Worm (Caenorhabditis elegans) whole organism, midembryonic: ENCODE measurements around the gene pix-1.

ENCODE experiments used
- T22C8.4 ChIP-seq: fragments of 200-800 bp; sonication (Bioruptor generic); IDR thresholded peaks from 2 replicates; pipeline ENCODE4 v1.3.6; 2022; ENCODE audit warnings: missing genetic modification characterization, missing compliant biosample characterization
- cog-1 ChIP-seq: sonication (generic microtip); optimal IDR thresholded peaks from 2 replicates; lab custom pipeline; 2016; ENCODE audit warnings: missing genetic modification characterization, missing compliant biosample characterization
- flt-1 ChIP-seq: fragments of 200-800 bp; sonication (Bioruptor generic); IDR thresholded peaks from 2 replicates; pipeline ENCODE4 v1.3.6; 2022; ENCODE audit warnings: missing genetic modification characterization, missing compliant biosample characterization
- klf-2 ChIP-seq: fragments of 200-800 bp; sonication (Bioruptor generic); conservative IDR thresholded peaks from 2 replicates; pipeline ENCODE4 v1.3.6; 2022; ENCODE audit warnings: missing genetic modification reagents, missing genetic modification characterization, missing compliant biosample characterization
- med-1 ChIP-seq: sonication (generic microtip); optimal IDR thresholded peaks from 2 replicates; lab custom pipeline; 2017; ENCODE audit warnings: missing genetic modification characterization, mild to moderate bottlenecking, missing compliant biosample characterization, antibody characterized with exemption, missing genetic modification reagents; ENCODE audit not compliant: insufficient read depth
- ref-1 ChIP-seq: fragments of 200-800 bp; sonication (Bioruptor generic); conservative IDR thresholded peaks from 2 replicates; pipeline ENCODE4 v1.3.6; 2022; ENCODE audit warnings: missing genetic modification reagents, missing genetic modification characterization, missing compliant biosample characterization
- tab-1 ChIP-seq: fragments of 200-800 bp; sonication (Bioruptor generic); IDR thresholded peaks from 2 replicates; pipeline ENCODE4 v1.3.6; 2022; ENCODE audit warnings: missing genetic modification characterization, missing compliant biosample characterization
- ztf-23 ChIP-seq: fragments of 200-800 bp; sonication (Bioruptor generic); IDR thresholded peaks from 2 replicates; pipeline ENCODE4 v1.3.6; 2022; ENCODE audit warnings: missing genetic modification reagents, missing genetic modification characterization, missing compliant biosample characterization
- ztf-29 ChIP-seq: fragments of 200-800 bp; sonication (Bioruptor generic); IDR thresholded peaks from 2 replicates; pipeline ENCODE4 v1.3.6; 2022; ENCODE audit warnings: missing genetic modification reagents, missing genetic modification characterization, missing compliant biosample characterization

pix-1 gene

DNA sequence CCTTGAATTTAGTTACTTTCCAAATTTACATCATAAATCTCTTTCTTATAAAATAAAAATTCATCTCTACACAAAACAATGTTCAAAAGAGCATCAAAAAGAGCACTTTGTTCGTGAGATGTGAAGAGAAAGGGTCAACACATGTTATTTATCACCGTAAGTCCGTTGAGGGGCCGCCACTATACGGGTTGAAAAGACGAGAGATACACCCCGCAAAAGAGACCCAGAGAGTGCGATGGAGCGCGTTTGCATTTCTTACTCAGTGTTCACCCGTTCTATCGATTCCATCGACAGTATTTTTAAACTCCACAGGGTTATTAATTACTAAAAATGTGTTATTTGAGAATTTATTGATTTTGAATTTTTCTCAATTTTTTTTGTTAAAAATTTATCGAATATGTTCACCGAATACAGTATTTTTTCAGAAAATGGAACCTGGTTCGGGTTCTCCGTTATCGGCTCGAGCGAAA, at the start of gene pix-1:
Gene pix-1, plus strand, starts transcription at position 420 of the 470 bp plus-strand sequence.
- TF ChIP-seq ref-1 (no peak), flt-1 (GFP tag; lab: Robert Waterston, UW) (no peak), tab-1 (no peak), ztf-29 (GFP tag; lab: Robert Waterston, UW) (no peak), T22C8.4 (no peak), ztf-23 (GFP tag; lab: Robert Waterston, UW) (no peak), cog-1 (tag; lab: Kevin White, UChicago) (no peak), klf-2 (GFP tag; lab: Robert Waterston, UW) (no peak), med-1 (GFP tag; lab: Kevin White, UChicago) (no peak)

DNA sequence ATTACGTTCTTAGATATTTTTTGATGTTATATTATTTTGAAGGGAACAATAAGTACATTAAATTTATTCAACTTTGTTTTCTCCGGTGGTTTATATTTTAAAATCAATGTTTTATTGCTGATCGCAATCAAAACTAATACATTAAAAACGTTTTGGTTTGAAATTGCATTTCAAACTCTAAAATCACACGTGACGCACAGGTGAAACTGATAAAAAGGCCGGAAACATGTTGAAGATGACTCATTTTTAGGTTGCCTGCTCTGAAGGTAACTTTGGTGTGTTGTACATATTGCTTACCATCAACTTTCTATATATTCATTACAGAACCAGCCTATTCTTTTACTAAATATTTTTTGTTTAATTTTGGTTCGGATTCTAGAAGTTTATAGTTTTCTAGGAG, 41.4 kb upstream of the pix-1 start:
- TF ChIP-seq cog-1 (tag; lab: Kevin White, UChicago), result no peak
- no peak for TF ChIP-seq T22C8.4
- no peak for TF ChIP-seq klf-2 (GFP tag; lab: Robert Waterston, UW)
- no peak for TF ChIP-seq tab-1
- no peak for TF ChIP-seq flt-1 (GFP tag; lab: Robert Waterston, UW)
- TF ChIP-seq ztf-29 (GFP tag; lab: Robert Waterston, UW), result no peak
- no peak for TF ChIP-seq med-1 (GFP tag; lab: Kevin White, UChicago)
- TF ChIP-seq ref-1, result no peak
- no peak for TF ChIP-seq ztf-23 (GFP tag; lab: Robert Waterston, UW)

DNA sequence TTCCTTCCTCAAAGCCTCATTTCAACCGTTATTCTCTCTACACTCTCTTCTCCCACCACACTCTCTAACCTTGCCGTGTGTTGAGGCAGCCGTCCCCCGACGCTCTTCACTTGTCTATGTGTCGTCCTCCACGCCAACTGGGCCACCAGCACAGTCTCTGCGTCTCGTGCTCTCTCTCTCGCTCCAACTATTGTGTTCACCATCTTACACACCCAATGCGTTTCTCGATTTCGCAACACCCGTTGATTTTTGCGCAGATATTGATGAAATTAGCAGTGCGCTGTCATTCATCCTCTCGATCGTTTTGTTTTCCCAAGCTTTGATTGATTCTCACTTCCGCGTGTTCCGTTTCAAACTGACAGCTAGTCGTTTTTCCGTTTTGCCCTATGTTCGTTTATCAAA, 40.0 kb upstream of the pix-1 start:
- no peak for TF ChIP-seq ref-1
- peak; percentile 75 for TF ChIP-seq cog-1 (tag; lab: Kevin White, UChicago)

DNA sequence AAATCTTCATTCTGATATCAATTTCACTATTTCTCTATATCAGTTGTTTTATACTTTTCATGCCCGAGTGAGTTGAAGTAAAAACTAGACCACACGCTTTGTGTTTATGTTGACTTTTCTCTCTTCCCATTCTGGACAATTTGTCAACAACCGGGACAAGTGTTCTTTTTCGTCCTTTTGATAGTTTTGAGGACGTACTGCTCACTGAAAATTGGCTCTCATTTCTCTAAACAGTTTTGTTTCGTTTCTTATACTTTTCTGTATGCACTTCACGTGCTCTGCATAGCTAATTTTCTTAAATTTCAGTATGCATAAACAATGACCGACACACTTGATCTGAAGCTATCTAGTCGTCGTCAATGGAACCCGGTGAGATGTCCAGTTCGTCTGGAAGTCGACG, 39.4 kb upstream of the pix-1 start, which contains the start of gene adm-2:
Gene adm-2, plus strand, starts transcription at position 301 of the 400 bp plus-strand sequence.
- no peak for TF ChIP-seq cog-1 (tag; lab: Kevin White, UChicago)
- no peak for TF ChIP-seq ztf-23 (GFP tag; lab: Robert Waterston, UW)
- TF ChIP-seq ref-1, result no peak
- no peak for TF ChIP-seq T22C8.4
- TF ChIP-seq flt-1 (GFP tag; lab: Robert Waterston, UW), result no peak
- TF ChIP-seq ztf-29 (GFP tag; lab: Robert Waterston, UW), result no peak
- no peak for TF ChIP-seq med-1 (GFP tag; lab: Kevin White, UChicago)
- no peak for TF ChIP-seq tab-1
- no peak for TF ChIP-seq klf-2 (GFP tag; lab: Robert Waterston, UW)

DNA sequence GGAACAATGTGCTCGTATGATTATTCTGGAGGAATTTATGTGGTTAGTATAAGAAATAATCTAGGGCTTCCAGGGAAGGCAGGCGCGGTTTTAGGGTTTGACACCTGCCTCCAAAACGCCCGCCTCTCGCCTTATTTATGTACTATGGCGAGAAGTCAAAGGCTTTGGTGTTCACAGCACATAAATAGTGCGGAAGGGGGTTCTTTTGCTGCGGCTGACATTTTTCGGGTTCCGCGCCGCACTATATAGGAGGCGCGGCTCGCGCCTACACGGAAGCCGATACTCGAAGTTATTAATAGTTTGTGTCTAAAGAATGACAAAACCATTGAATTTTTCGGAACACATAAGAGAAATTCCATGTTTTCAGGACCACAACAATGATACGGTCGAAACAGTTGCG, 36.8 kb upstream of the pix-1 start:
- TF ChIP-seq med-1 (GFP tag; lab: Kevin White, UChicago) (no peak), ztf-23 (GFP tag; lab: Robert Waterston, UW) (no peak), ztf-29 (GFP tag; lab: Robert Waterston, UW) (no peak), klf-2 (GFP tag; lab: Robert Waterston, UW) (no peak), tab-1 (no peak), cog-1 (tag; lab: Kevin White, UChicago) (no peak), ref-1 (no peak), T22C8.4 (no peak), flt-1 (GFP tag; lab: Robert Waterston, UW) (no peak)

DNA sequence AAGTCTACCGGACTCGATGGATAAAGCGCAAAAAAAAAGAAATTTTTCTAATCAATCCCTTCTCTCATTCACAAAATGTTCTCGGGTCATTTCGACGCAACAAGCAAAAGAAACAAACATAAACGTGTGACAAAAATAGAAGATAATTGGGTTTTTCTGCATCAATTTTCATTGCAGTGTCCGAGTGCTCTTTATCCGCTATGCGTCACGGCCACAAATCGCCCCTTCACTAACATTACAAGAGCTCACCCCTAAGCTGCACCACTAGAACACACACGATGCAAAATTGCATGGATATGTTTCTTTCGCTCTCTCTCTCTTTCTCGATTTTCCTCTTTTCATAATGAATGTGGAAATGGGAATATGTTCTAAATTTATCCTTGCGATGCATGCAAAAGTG, 30.9 kb upstream of the pix-1 start:
- TF ChIP-seq ref-1 (no peak), ztf-29 (GFP tag; lab: Robert Waterston, UW) (no peak), flt-1 (GFP tag; lab: Robert Waterston, UW) (no peak), klf-2 (GFP tag; lab: Robert Waterston, UW) (no peak), tab-1 (no peak), T22C8.4 (no peak), ztf-23 (GFP tag; lab: Robert Waterston, UW) (no peak), med-1 (GFP tag; lab: Kevin White, UChicago) (no peak)

DNA sequence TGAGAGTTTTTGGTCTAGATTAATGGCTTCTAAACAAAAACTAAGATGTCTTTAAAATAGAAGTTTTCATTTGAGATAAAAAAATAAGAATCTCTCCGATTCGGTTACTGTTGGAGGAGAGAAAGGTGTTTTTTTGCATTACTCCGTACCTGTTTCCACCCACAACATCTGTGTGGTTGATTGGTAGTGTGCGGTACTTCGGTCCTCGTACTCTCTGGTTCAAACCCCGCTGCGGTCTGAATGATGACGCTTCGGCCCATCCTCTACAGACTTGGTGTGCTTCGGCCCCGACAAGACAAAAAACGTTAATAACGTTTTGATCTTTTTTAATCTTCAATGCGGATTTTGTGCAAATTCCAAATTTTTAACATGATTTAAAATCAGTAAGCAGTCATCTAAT, 29.6 kb upstream of the pix-1 start:
- TF ChIP-seq flt-1 (GFP tag; lab: Robert Waterston, UW), result 0 out of 2 replicates have a peak, but pooled peaks have one; percentile 44
- TF ChIP-seq med-1 (GFP tag; lab: Kevin White, UChicago), result no peak

DNA sequence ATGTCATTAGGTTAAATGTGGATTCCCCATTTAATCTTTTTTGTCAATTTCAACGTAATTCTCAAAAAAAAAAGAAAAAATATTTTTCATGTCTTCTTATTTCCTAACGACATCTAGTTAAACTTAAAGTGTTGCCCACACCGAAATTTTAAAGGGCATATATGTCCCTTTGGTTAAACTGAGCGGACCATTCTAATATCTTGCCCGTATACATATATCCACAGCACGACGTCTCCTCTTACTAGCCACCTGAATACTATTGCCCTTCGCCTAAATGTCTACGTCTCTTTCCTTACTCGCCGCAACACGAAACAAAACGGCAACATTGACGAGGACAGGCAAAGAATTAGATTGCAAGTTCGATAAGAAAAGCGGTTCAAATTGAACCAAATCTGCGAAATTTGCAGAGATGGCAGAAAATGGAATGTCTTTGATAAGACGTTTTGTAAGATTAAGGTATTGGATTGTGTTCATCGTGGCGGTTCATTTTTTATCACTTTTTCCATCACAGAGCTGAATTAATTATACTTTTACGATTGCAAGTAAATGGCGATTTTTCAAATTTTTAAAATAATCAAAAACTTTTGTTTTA, 26.4 kb upstream of the pix-1 start:
- TF ChIP-seq ztf-29 (GFP tag; lab: Robert Waterston, UW) (peak; percentile 56; the same call in 1 of the 2 replicates), ztf-23 (GFP tag; lab: Robert Waterston, UW) (peak; percentile 84), ref-1 (no peak), med-1 (GFP tag; lab: Kevin White, UChicago) (peak; percentile 51), tab-1 (peak; percentile 64; the same call in 1 of the 2 replicates), T22C8.4 (peak; percentile 55; the same call in 1 of the 2 replicates), cog-1 (tag; lab: Kevin White, UChicago) (peak; percentile 98), flt-1 (GFP tag; lab: Robert Waterston, UW) (peak; percentile 88), klf-2 (GFP tag; lab: Robert Waterston, UW) (peak; percentile 69)

DNA sequence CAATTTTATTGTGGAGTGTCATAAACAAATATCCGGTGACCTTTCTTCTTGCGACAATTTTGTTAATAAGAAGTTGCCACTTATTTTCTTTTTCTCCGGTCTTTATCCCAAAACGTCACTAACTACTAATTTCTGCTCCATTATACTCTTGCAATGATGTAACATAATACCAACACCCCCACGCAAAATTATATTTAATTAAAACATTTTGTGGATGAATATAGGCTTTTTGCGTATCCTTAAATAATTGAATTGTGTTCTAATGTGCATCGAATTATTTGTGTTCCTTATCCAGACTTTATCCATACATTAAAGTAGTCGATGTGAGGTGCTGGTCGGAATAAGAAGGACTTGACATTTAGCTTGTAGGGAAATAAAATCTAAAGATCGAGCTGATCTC, 24.2 kb upstream of the pix-1 start:
- TF ChIP-seq tab-1 (no peak), cog-1 (tag; lab: Kevin White, UChicago) (no peak), med-1 (GFP tag; lab: Kevin White, UChicago) (no peak), ztf-23 (GFP tag; lab: Robert Waterston, UW) (no peak), T22C8.4 (no peak), klf-2 (GFP tag; lab: Robert Waterston, UW) (no peak)

DNA sequence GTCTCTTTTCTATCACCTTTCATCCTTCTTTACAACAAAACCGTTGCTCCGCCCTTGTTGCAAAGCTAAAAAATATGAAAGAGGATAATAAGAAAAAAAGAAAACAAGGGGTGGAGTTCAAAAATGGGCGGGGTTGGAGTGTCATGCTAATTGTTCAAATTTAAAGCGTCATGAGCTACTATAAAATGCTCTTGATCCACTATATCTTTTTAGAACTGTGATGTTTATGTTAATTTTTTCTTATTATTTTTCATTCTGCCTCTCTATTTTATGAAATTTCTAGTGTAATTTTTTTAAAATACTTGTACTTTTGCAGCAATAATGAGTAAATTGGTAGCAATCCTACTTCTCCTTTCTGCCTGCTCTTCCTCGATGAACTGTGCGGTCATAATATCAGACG, 20.5 kb upstream of the pix-1 start, which contains the start of gene K02D3.1:
Gene K02D3.1, plus strand, starts transcription at position 301 of the 400 bp plus-strand sequence.
- TF ChIP-seq cog-1 (tag; lab: Kevin White, UChicago) (no peak), ztf-23 (GFP tag; lab: Robert Waterston, UW) (no peak), ztf-29 (GFP tag; lab: Robert Waterston, UW) (no peak), klf-2 (GFP tag; lab: Robert Waterston, UW) (no peak), med-1 (GFP tag; lab: Kevin White, UChicago) (no peak), ref-1 (no peak), flt-1 (GFP tag; lab: Robert Waterston, UW) (no peak), tab-1 (no peak), T22C8.4 (no peak)
